Fruit fly (Drosophila melanogaster) whole organism, embryonic: ENCODE results near the gene CG14300.

Source experiments
- Awh ChIP-seq: fragments of 200-800 bp; sonication (Bioruptor generic); IDR thresholded peaks from 2 replicates; pipeline ENCODE4, ENCODE4 v1.3.6; 2022; ENCODE audit warnings: missing biosample characterization, missing genetic modification characterization
- Bgb ChIP-seq: fragments of 200-800 bp; sonication (Bioruptor generic); IDR thresholded peaks from 2 replicates; pipeline ENCODE4 v1.3.6; 2022; ENCODE audit warnings: missing biosample characterization, missing genetic modification characterization; ENCODE audit not compliant: partially characterized antibody
- CG11456 ChIP-seq: fragments of 200-800 bp; sonication (Bioruptor generic); IDR thresholded peaks from 3 replicates; pipeline ENCODE4 v1.3.6; 2022; ENCODE audit warnings: missing biosample characterization, missing genetic modification characterization
- CG12071 ChIP-seq: fragments of 200-800 bp; sonication (Bioruptor generic); optimal IDR thresholded peaks from 3 replicates; lab custom pipeline; 2018; ENCODE audit warnings: missing biosample characterization, mild to moderate bottlenecking, missing genetic modification characterization
- CG15011 ChIP-seq: fragments of 200-800 bp; sonication (Bioruptor generic); optimal IDR thresholded peaks from 3 replicates; lab custom pipeline; 2018; ENCODE audit warnings: missing biosample characterization, mild to moderate bottlenecking, missing genetic modification characterization
- CG1529 ChIP-seq: fragments of 200-800 bp; sonication (Bioruptor generic); optimal IDR thresholded peaks from 3 replicates; lab custom pipeline; 2018; ENCODE audit warnings: missing biosample characterization, missing genetic modification characterization
- CG1603 ChIP-seq: fragments of 200-800 bp; sonication (Bioruptor generic); optimal IDR thresholded peaks from 2 replicates; lab custom pipeline; 2019; ENCODE audit warnings: missing biosample characterization, mild to moderate bottlenecking, missing genetic modification characterization, moderate library complexity
- CG18764 ChIP-seq: fragments of 200-800 bp; sonication (Bioruptor generic); optimal IDR thresholded peaks from 3 replicates; lab custom pipeline; 2016; ENCODE audit warnings: missing biosample characterization, missing genetic modification characterization
- CG32532 ChIP-seq: fragments of 200-800 bp; sonication (Bioruptor generic); IDR thresholded peaks from 2 replicates; pipeline ENCODE4 v1.3.6; 2022; ENCODE audit warnings: missing biosample characterization, missing genetic modification characterization
- CG33213 ChIP-seq: fragments of 200-800 bp; sonication (Bioruptor generic); optimal IDR thresholded peaks from 3 replicates; lab custom pipeline; 2016; ENCODE audit warnings: missing biosample characterization, missing genetic modification characterization
- CG34422 ChIP-seq: fragments of 200-800 bp; sonication (Bioruptor generic); IDR thresholded peaks from 3 replicates; pipeline ENCODE4 v1.3.6; 2022; ENCODE audit warnings: missing biosample characterization, missing genetic modification characterization
- CG42726 ChIP-seq: fragments of 200-800 bp; sonication (Bioruptor generic); IDR thresholded peaks from 2 replicates; pipeline ENCODE4 v1.3.6; 2022; ENCODE audit warnings: missing biosample characterization, missing genetic modification characterization; ENCODE audit not compliant: partially characterized antibody
- CG4820 ChIP-seq: fragments of 200-800 bp; sonication (Bioruptor generic); optimal IDR thresholded peaks from 3 replicates; lab custom pipeline; 2016; ENCODE audit warnings: missing biosample characterization, missing genetic modification characterization
- CG5180 ChIP-seq: fragments of 200-800 bp; sonication (Bioruptor generic); optimal IDR thresholded peaks from 3 replicates; lab custom pipeline; 2017; ENCODE audit warnings: missing biosample characterization, missing genetic modification characterization, mild to moderate bottlenecking, moderate library complexity, missing genetic modification reagents
- CG6654 ChIP-seq: fragments of 200-800 bp; sonication (Bioruptor generic); optimal IDR thresholded peaks from 2 replicates; lab custom pipeline; 2017; ENCODE audit warnings: missing biosample characterization, mild to moderate bottlenecking, missing genetic modification characterization
- CG6683 ChIP-seq: fragments of 200-800 bp; sonication (Bioruptor generic); optimal IDR thresholded peaks from 2 replicates; lab custom pipeline; 2017; ENCODE audit warnings: missing biosample characterization, mild to moderate bottlenecking, missing genetic modification characterization, missing genetic modification reagents
- CG7372 ChIP-seq: fragments of 200-800 bp; sonication (Bioruptor generic); IDR thresholded peaks from 2 replicates; pipeline ENCODE4 v1.3.6; 2022; ENCODE audit warnings: missing biosample characterization, missing genetic modification characterization
- CG7786 ChIP-seq: fragments of 200-800 bp; sonication (Bioruptor generic); optimal IDR thresholded peaks from 2 replicates; lab custom pipeline; 2016; ENCODE audit warnings: missing biosample characterization, missing genetic modification characterization
- CG8089 ChIP-seq: fragments of 200-800 bp; sonication (Bioruptor generic); optimal IDR thresholded peaks from 3 replicates; lab custom pipeline; 2016; ENCODE audit warnings: missing biosample characterization, missing genetic modification characterization
- CG8388 ChIP-seq: fragments of 200-800 bp; sonication (Bioruptor generic); optimal IDR thresholded peaks from 2 replicates; lab custom pipeline; 2019; ENCODE audit warnings: missing biosample characterization, mild to moderate bottlenecking, missing genetic modification characterization, moderate library complexity
- Dad ChIP-seq: fragments of 200-800 bp; sonication (Bioruptor generic); optimal IDR thresholded peaks from 3 replicates; lab custom pipeline; 2016; ENCODE audit warnings: missing biosample characterization, missing genetic modification characterization
- H15 ChIP-seq: fragments of 200-800 bp; sonication (Bioruptor generic); IDR thresholded peaks from 3 replicates; pipeline ENCODE4 v1.3.6; 2022; ENCODE audit warnings: missing biosample characterization, missing genetic modification characterization
- Jarid2 ChIP-seq: fragments of 200-800 bp; sonication (Bioruptor generic); optimal IDR thresholded peaks from 3 replicates; lab custom pipeline; 2017; ENCODE audit warnings: mild to moderate bottlenecking, missing biosample characterization, missing genetic modification reagents, missing genetic modification characterization
- NC2α ChIP-seq: fragments of 200-800 bp; sonication (Bioruptor generic); optimal IDR thresholded peaks from 2 replicates; lab custom pipeline; 2016; ENCODE audit warnings: missing biosample characterization, missing genetic modification characterization
- Nf-YC ChIP-seq: fragments of 200-800 bp; optimal IDR thresholded peaks from 3 replicates; lab custom pipeline; 2019; ENCODE audit warnings: missing biosample characterization, mild to moderate bottlenecking, missing genetic modification characterization, moderate library complexity
- Optix ChIP-seq: fragments of 200-800 bp; sonication (Bioruptor generic); IDR thresholded peaks from 3 replicates; pipeline ENCODE4 v1.3.6; 2022; ENCODE audit warnings: missing biosample characterization, missing genetic modification characterization
- Ptx1 ChIP-seq: fragments of 200-800 bp; sonication (Bioruptor generic); IDR thresholded peaks from 2 replicates; pipeline ENCODE4 v1.3.6; 2022; ENCODE audit warnings: missing biosample characterization, missing genetic modification characterization
- Rfx ChIP-seq: fragments of 200-800 bp; sonication (Bioruptor generic); IDR thresholded peaks from 2 replicates; pipeline ENCODE4 v1.3.6; 2022; ENCODE audit warnings: missing biosample characterization, missing genetic modification characterization
- Sox102F ChIP-seq: fragments of 200-800 bp; sonication (Bioruptor generic); optimal IDR thresholded peaks from 2 replicates; lab custom pipeline; 2018; ENCODE audit warnings: missing biosample characterization, mild to moderate bottlenecking, missing genetic modification characterization, moderate library complexity
- Ssrp ChIP-seq: fragments of 200-800 bp; sonication (Bioruptor generic); optimal IDR thresholded peaks from 2 replicates; lab custom pipeline; 2018; ENCODE audit warnings: missing biosample characterization, mild to moderate bottlenecking, missing genetic modification characterization, moderate library complexity
- abd-A ChIP-seq: fragments of 200-800 bp; sonication (Bioruptor generic); optimal IDR thresholded peaks from 3 replicates; lab custom pipeline; 2019; ENCODE audit warnings: missing biosample characterization, mild to moderate bottlenecking, missing genetic modification characterization, moderate library complexity
- al ChIP-seq: fragments of 200-800 bp; sonication (Bioruptor generic); IDR thresholded peaks from 2 replicates; pipeline ENCODE4 v1.3.6; 2022; ENCODE audit warnings: missing biosample characterization, missing genetic modification characterization
- amos ChIP-seq: fragments of 200-800 bp; sonication (Bioruptor generic); IDR thresholded peaks from 2 replicates; pipeline ENCODE4 v1.3.6; 2022; ENCODE audit warnings: missing biosample characterization, missing genetic modification characterization; ENCODE audit not compliant: partially characterized antibody
- chm ChIP-seq: fragments of 200-800 bp; sonication (Bioruptor generic); IDR thresholded peaks from 2 replicates; pipeline ENCODE4 v1.3.6; 2022; ENCODE audit warnings: missing biosample characterization, missing genetic modification characterization
- croc ChIP-seq: fragments of 200-800 bp; sonication (Bioruptor generic); conservative IDR thresholded peaks from 3 replicates; pipeline ENCODE4 v1.3.6; 2022; ENCODE audit warnings: missing biosample characterization, missing genetic modification characterization
- dmrt99B ChIP-seq: fragments of 200-800 bp; sonication (Bioruptor generic); optimal IDR thresholded peaks from 2 replicates; lab custom pipeline; 2018; ENCODE audit warnings: missing biosample characterization, mild to moderate bottlenecking, missing genetic modification characterization, moderate library complexity
- kay ChIP-seq: fragments of 200-800 bp; sonication (Bioruptor generic); optimal IDR thresholded peaks from 2 replicates; lab custom pipeline; 2016; ENCODE audit warnings: missing biosample characterization, missing genetic modification characterization
- ken ChIP-seq: fragments of 200-800 bp; sonication (Bioruptor generic); IDR thresholded peaks from 3 replicates; pipeline ENCODE4 v1.3.6; 2022; ENCODE audit warnings: missing biosample characterization, missing genetic modification characterization
- klu ChIP-seq: fragments of 200-800 bp; sonication (Bioruptor generic); IDR thresholded peaks from 2 replicates; pipeline ENCODE4 v1.3.6; 2022; ENCODE audit warnings: missing biosample characterization, missing genetic modification characterization
- kni ChIP-seq: fragments of 200-800 bp; sonication (Bioruptor generic); optimal IDR thresholded peaks from 3 replicates; lab custom pipeline; 2017; ENCODE audit warnings: mild to moderate bottlenecking, missing biosample characterization, missing genetic modification reagents, missing genetic modification characterization
- lilli ChIP-seq: fragments of 200-800 bp; sonication (Bioruptor generic); optimal IDR thresholded peaks from 3 replicates; lab custom pipeline; 2016; ENCODE audit warnings: missing biosample characterization, missing genetic modification characterization
- peb ChIP-seq: fragments of 200-800 bp; sonication (Bioruptor generic); IDR thresholded peaks from 2 replicates; pipeline ENCODE4 v1.3.6; 2022; ENCODE audit warnings: missing biosample characterization, missing genetic modification characterization
- pum ChIP-seq: fragments of 200-800 bp; sonication (Bioruptor generic); optimal IDR thresholded peaks from 2 replicates; lab custom pipeline; 2016; ENCODE audit warnings: missing biosample characterization, missing genetic modification characterization
- seq ChIP-seq: fragments of 200-800 bp; sonication (Bioruptor generic); IDR thresholded peaks from 2 replicates; pipeline ENCODE4 v1.3.6; 2022; ENCODE audit warnings: missing biosample characterization, missing genetic modification characterization
- sima ChIP-seq: fragments of 200-800 bp; sonication (Bioruptor generic); optimal IDR thresholded peaks from 2 replicates; lab custom pipeline; 2016; ENCODE audit warnings: missing biosample characterization, missing genetic modification characterization
- sna ChIP-seq: fragments of 200-800 bp; sonication (Bioruptor generic); IDR thresholded peaks from 2 replicates; pipeline ENCODE4 v1.3.6; 2022; ENCODE audit warnings: missing biosample characterization, missing genetic modification characterization; ENCODE audit not compliant: partially characterized antibody
- sug ChIP-seq: fragments of 200-800 bp; optimal IDR thresholded peaks from 2 replicates; lab custom pipeline; 2019; ENCODE audit warnings: missing biosample characterization, mild to moderate bottlenecking, missing genetic modification characterization, moderate library complexity
- toy ChIP-seq: fragments of 200-800 bp; sonication (Bioruptor generic); IDR thresholded peaks from 2 replicates; pipeline ENCODE4 v1.3.6; 2022; ENCODE audit warnings: missing biosample characterization, missing genetic modification characterization
- wor ChIP-seq: fragments of 200-800 bp; sonication (Bioruptor generic); IDR thresholded peaks from 2 replicates; pipeline ENCODE4 v1.3.6; 2022; ENCODE audit warnings: missing biosample characterization, missing genetic modification characterization
- zen ChIP-seq: fragments of 200-800 bp; sonication (Bioruptor generic); optimal IDR thresholded peaks from 3 replicates; lab custom pipeline; 2018; ENCODE audit warnings: missing biosample characterization, mild to moderate bottlenecking, missing genetic modification characterization, moderate library complexity

The CG14300 gene

DNA sequence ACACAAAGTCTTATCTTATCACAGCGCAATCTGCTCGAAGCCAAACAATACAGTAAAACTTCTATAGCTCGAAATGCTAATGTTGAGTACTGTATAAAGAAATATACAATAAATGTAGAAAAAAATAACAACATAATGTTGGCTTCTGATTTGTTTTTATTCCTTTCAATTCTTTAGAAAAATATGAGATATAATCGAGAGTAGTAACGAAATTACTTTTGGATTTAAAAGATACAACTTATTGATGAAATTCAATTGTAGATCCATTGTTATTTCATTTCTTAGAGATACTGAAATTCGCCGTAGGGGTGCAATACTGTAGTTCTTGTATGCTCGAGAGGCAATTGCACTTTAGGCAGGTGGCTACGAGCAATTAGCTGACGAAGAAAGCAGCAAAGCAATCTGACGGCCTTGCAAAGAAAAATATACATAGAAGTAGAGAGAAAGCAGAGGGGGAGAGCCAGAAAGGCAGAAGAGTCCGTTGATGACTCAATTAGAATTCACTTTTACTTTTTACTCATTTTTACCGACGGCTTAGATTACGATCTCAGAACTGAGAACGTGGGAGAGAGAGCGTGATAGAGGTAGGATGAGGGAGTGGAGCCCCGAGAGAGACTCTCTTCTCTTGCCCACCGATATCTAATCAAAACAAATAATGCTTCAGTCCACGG is 22.9 kb downstream of the CG14300 start (continued):
- TF ChIP-seq klu (GFP tag; lab: Robert Waterston, UW), result peak; percentile 20; the same call in 1 of the 2 replicates
- TF ChIP-seq kay, result no peak
- no peak for TF ChIP-seq CG33213 (GFP tag; lab: Kevin White, UChicago)
- no peak for TF ChIP-seq Dad (GFP tag; lab: Kevin White, UChicago)
- no peak for TF ChIP-seq CG34422 (GFP tag; lab: Robert Waterston, UW)
- TF ChIP-seq dmrt99B (tag; lab: Kevin White, UChicago), result peak; percentile 80
- no peak for TF ChIP-seq CG18764 (GFP tag; lab: Kevin White, UChicago)
- no peak for TF ChIP-seq chm
- 0 out of 2 replicates have a peak, but pooled peaks have one; percentile 7 for TF ChIP-seq peb (GFP tag; lab: Robert Waterston, UW)
- TF ChIP-seq abd-A (tag; lab: Kevin White, UChicago), result no peak
- no peak for TF ChIP-seq CG6683
- no peak for TF ChIP-seq sug (tag; lab: Kevin White, UChicago)
- no peak for TF ChIP-seq CG4820
- TF ChIP-seq kni, result no peak
- peak; percentile 43 for TF ChIP-seq pum (GFP tag; lab: Kevin White, UChicago)
- no peak for TF ChIP-seq Bgb
- peak; percentile 14 for TF ChIP-seq CG5180 (GFP tag; lab: Kevin White, UChicago)
- TF ChIP-seq ken (GFP tag; lab: Robert Waterston, UW), result peak; percentile 39; the same call in 1 of the 3 replicates
- TF ChIP-seq Sox102F (GFP tag; lab: Kevin White, UChicago), result peak; percentile 71
- 0 out of 2 replicates have a peak, but pooled peaks have one; percentile 32 for TF ChIP-seq CG7372 (GFP tag; lab: Robert Waterston, UW)
- TF ChIP-seq CG7786, result no peak
- no peak for TF ChIP-seq CG1529 (GFP tag; lab: Kevin White, UChicago)
- no peak for TF ChIP-seq H15
- no peak for TF ChIP-seq lilli (GFP tag; lab: Kevin White, UChicago)
- TF ChIP-seq Awh (GFP tag; lab: Robert Waterston, UW), result peak; percentile 27; the same call in 1 of the 2 replicates
- peak; percentile 40 for TF ChIP-seq Ptx1
- TF ChIP-seq CG6654 (GFP tag; lab: Kevin White, UChicago), result no peak
- TF ChIP-seq CG8089 (GFP tag; lab: Kevin White, UChicago), result no peak
- no peak for TF ChIP-seq zen (tag; lab: Kevin White, UChicago)
- TF ChIP-seq CG42726 (GFP tag; lab: Robert Waterston, UW), result no peak
- TF ChIP-seq Rfx (GFP tag; lab: Robert Waterston, UW), result no peak
- TF ChIP-seq sna, result no peak
- peak; percentile 39 for TF ChIP-seq CG1603
- no peak for TF ChIP-seq Optix
- no peak for TF ChIP-seq amos (GFP tag; lab: Robert Waterston, UW)
- TF ChIP-seq CG15011, result no peak
- no peak for TF ChIP-seq CG12071 (GFP tag; lab: Kevin White, UChicago)
- TF ChIP-seq CG32532, result 0 out of 2 replicates have a peak, but pooled peaks have one; percentile 6
- 0 out of 3 replicates have a peak, but pooled peaks have one; percentile 28 for TF ChIP-seq croc (GFP tag; lab: Robert Waterston, UW)
- no peak for TF ChIP-seq CG11456 (GFP tag; lab: Robert Waterston, UW)
- no peak for TF ChIP-seq al (GFP tag; lab: Robert Waterston, UW)
- TF ChIP-seq sima (GFP tag; lab: Kevin White, UChicago), result no peak
- TF ChIP-seq seq (GFP tag; lab: Robert Waterston, UW), result no peak; the same call in 1 of the 2 replicates
- TF ChIP-seq wor (GFP tag; lab: Robert Waterston, UW), result no peak
- TF ChIP-seq CG8388 (GFP tag; lab: Kevin White, UChicago), result peak; percentile 76
- TF ChIP-seq Nf-YC (tag; lab: Kevin White, UChicago), result no peak
- TF ChIP-seq NC2α (GFP tag; lab: Kevin White, UChicago), result no peak
- TF ChIP-seq Ssrp, result peak; percentile 58
- no peak for TF ChIP-seq toy (GFP tag; lab: Robert Waterston, UW)
- no peak for TF ChIP-seq Jarid2 (GFP tag; lab: Kevin White, UChicago)
